Worm (Caenorhabditis elegans): Measurements from ENCODE around the gene T16D1.1.

T16D1.1 gene

ce11 chrII:5241560-5241959 is at the start of gene T16D1.1:
T16D1.1 (minus strand) TSS chrII:5241660.
- TF ChIP-seq ref-1 (GFP tag; conservative IDR thresholded peaks at IDR 0.05) (no peak), flt-1 (GFP tag; IDR thresholded peaks at IDR 0.05) (no peak), ztf-29 (GFP tag; IDR thresholded peaks at IDR 0.05) (no peak), med-1 (GFP tag; optimal IDR thresholded peaks at IDR 0.05; ENCODE audit: insufficient read depth) (no peak), ztf-23 (GFP tag; IDR thresholded peaks at IDR 0.05) (no peak), T22C8.4 (GFP tag; IDR thresholded peaks at IDR 0.05) (no peak), tab-1 (GFP tag; IDR thresholded peaks at IDR 0.05) (no peak), cog-1 (tag; optimal IDR thresholded peaks at IDR 0.05) (no peak), klf-2 (GFP tag; conservative IDR thresholded peaks at IDR 0.05) (no peak)

DNA sequence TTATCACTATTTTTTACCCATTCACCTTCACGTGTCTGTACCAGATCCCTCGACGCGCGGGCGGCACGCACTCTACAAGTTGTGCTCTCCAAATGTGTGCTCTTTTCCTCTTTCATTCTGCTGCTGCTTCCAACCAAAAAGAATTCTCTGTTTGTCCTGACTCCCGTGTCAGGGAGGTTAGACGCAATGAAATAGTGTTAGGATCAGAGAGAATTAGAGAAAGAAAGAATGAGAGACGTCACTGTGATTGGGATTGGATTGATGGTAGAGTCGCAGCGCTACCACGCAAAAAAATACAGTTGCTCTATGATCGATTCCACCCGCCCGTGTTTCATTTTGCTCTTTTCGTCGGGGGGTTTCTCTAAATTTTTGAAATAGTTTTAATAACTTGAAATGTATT is 49.6 kb upstream of the T16D1.1 start:
- TF ChIP-seq T22C8.4 (GFP tag; IDR thresholded peaks at IDR 0.05) (no peak), cog-1 (tag; optimal IDR thresholded peaks at IDR 0.05) (no peak), flt-1 (GFP tag; IDR thresholded peaks at IDR 0.05) (no peak), klf-2 (GFP tag; conservative IDR thresholded peaks at IDR 0.05) (no peak), ztf-29 (GFP tag; IDR thresholded peaks at IDR 0.05) (no peak), ref-1 (GFP tag; conservative IDR thresholded peaks at IDR 0.05) (no peak), tab-1 (GFP tag; IDR thresholded peaks at IDR 0.05) (no peak), ztf-23 (GFP tag; IDR thresholded peaks at IDR 0.05) (no peak)

DNA sequence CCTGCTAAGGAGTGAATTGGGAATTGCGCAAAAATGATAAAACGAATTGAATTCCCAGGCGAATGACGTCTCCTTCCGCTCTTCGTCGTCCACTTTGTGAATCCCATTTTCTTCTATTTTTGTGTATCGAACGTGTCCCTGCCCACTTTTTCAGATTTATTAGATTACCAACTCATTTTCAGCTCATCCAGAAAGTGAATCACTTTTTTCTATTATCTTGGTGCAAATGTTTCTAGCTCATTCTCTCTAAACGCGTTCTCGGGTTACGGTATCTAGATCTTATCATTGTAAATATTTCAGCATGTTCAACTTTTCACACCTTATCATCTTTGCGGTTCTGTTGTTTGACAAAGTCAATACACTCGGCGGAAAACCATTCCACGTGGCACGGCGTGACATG is 47.7 kb upstream of the T16D1.1 start, which contains the start of gene ZK622.5:
Gene ZK622.5 (plus strand): TSS at position 301 of the 400 bp plus-strand sequence.
- no peak for TF ChIP-seq ztf-29 (GFP tag; IDR thresholded peaks at IDR 0.05)
- no peak for TF ChIP-seq ref-1 (GFP tag; conservative IDR thresholded peaks at IDR 0.05)
- TF ChIP-seq med-1 (GFP tag; optimal IDR thresholded peaks at IDR 0.05; ENCODE audit: insufficient read depth), result no peak
- no peak for TF ChIP-seq tab-1 (GFP tag; IDR thresholded peaks at IDR 0.05)
- TF ChIP-seq cog-1 (tag; optimal IDR thresholded peaks at IDR 0.05), result no peak
- no peak for TF ChIP-seq flt-1 (GFP tag; IDR thresholded peaks at IDR 0.05)
- TF ChIP-seq klf-2 (GFP tag; conservative IDR thresholded peaks at IDR 0.05), result no peak
- no peak for TF ChIP-seq ztf-23 (GFP tag; IDR thresholded peaks at IDR 0.05)
- TF ChIP-seq T22C8.4 (GFP tag; IDR thresholded peaks at IDR 0.05), result no peak

DNA sequence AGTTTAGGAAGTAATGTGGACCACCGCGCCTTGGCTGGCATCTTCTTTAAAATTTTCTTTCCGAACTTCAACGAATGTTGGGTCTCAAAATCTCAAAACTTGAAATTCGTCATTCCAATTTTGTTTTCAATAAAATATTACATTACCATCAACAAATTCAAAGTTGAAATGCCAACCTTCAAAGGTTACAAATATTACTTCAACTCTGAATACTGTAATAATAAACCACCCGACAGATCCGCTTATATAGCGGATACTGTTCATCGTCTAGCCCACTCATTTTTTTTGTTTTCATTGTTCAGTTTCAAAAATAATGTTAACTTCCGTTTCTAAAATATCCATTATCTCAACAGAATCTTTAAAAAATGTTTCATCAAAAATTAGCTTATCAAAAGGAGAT is 43.6 kb upstream of the T16D1.1 start, which contains the start of gene gur-5:
Gene gur-5 (plus strand): TSS at position 301 of the 400 bp plus-strand sequence.
- no peak for TF ChIP-seq flt-1 (GFP tag; IDR thresholded peaks at IDR 0.05)
- no peak for TF ChIP-seq klf-2 (GFP tag; conservative IDR thresholded peaks at IDR 0.05)
- TF ChIP-seq ztf-23 (GFP tag; IDR thresholded peaks at IDR 0.05), result no peak
- no peak for TF ChIP-seq cog-1 (tag; optimal IDR thresholded peaks at IDR 0.05)
- TF ChIP-seq tab-1 (GFP tag; IDR thresholded peaks at IDR 0.05), result no peak
- TF ChIP-seq med-1 (GFP tag; optimal IDR thresholded peaks at IDR 0.05; ENCODE audit: insufficient read depth), result no peak
- no peak for TF ChIP-seq ref-1 (GFP tag; conservative IDR thresholded peaks at IDR 0.05)
- TF ChIP-seq ztf-29 (GFP tag; IDR thresholded peaks at IDR 0.05), result no peak
- no peak for TF ChIP-seq T22C8.4 (GFP tag; IDR thresholded peaks at IDR 0.05)

DNA sequence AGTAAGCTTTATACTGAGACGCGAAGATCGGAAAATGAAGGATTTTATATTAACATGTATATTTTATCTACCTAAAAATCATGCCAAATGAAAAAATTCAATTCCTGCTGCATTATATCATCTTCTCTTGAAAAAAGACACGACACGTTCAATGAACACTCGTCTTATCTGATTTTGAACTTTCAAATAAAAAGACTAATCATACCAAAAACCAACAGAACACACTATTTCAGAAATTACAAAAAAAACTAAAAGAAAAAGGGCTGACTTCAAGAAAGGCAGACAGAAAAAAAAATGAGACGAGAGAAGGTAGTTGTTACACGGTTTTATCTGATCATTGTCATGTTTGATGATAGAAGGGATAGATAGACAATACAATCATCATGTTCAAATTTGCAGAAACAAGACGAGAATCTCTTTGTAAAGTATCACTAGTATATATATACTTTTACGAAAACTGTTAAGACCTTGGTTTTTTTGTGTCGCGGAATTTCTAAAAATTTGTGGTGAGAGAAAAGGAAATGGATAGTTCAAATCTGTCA is 41.4 kb upstream of the T16D1.1 start:
- TF ChIP-seq ztf-23 (GFP tag; IDR thresholded peaks at IDR 0.05) (no peak), flt-1 (GFP tag; IDR thresholded peaks at IDR 0.05) (no peak), T22C8.4 (GFP tag; IDR thresholded peaks at IDR 0.05) (no peak), med-1 (GFP tag; optimal IDR thresholded peaks at IDR 0.05; ENCODE audit: insufficient read depth) (no peak), ztf-29 (GFP tag; IDR thresholded peaks at IDR 0.05) (no peak), cog-1 (tag; optimal IDR thresholded peaks at IDR 0.05) (no peak), klf-2 (GFP tag; conservative IDR thresholded peaks at IDR 0.05) (no peak), tab-1 (GFP tag; IDR thresholded peaks at IDR 0.05) (no peak), ref-1 (GFP tag; conservative IDR thresholded peaks at IDR 0.05) (no peak)

DNA sequence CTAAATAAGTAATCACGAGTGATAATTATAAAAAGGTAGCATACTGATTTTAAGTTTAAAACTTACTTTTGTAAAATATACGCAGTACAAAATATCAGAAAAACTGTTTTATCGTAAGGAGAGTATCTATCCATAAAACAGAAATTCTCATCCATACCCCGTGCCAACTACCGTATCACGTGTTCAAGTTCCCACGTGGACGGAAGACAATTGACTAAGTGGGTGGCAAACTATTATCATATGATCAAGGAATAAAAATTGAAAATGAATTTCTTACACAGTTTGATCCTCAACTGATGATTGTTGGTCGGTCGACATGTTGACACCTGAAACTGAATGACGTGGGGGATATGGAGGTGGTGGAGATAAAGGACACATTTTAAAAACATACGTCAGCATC is 40.7 kb upstream of the T16D1.1 start, which contains the start of gene pmt-1:
Gene pmt-1 (minus strand): TSS at position 332 of the 400 bp plus-strand sequence.
- TF ChIP-seq flt-1 (GFP tag; IDR thresholded peaks at IDR 0.05) (no peak), med-1 (GFP tag; optimal IDR thresholded peaks at IDR 0.05; ENCODE audit: insufficient read depth) (no peak), ztf-29 (GFP tag; IDR thresholded peaks at IDR 0.05) (no peak)

ce11 chrII:5281137-5281536 is 39.7 kb upstream of the T16D1.1 start:
- TF ChIP-seq ztf-23 (GFP tag; IDR thresholded peaks at IDR 0.05) (no peak), ztf-29 (GFP tag; IDR thresholded peaks at IDR 0.05) (no peak), T22C8.4 (GFP tag; IDR thresholded peaks at IDR 0.05) (no peak), tab-1 (GFP tag; IDR thresholded peaks at IDR 0.05) (no peak), flt-1 (GFP tag; IDR thresholded peaks at IDR 0.05) (no peak), ref-1 (GFP tag; conservative IDR thresholded peaks at IDR 0.05) (no peak), klf-2 (GFP tag; conservative IDR thresholded peaks at IDR 0.05) (no peak), cog-1 (tag; optimal IDR thresholded peaks at IDR 0.05) (no peak), med-1 (GFP tag; optimal IDR thresholded peaks at IDR 0.05; ENCODE audit: insufficient read depth) (no peak)

DNA sequence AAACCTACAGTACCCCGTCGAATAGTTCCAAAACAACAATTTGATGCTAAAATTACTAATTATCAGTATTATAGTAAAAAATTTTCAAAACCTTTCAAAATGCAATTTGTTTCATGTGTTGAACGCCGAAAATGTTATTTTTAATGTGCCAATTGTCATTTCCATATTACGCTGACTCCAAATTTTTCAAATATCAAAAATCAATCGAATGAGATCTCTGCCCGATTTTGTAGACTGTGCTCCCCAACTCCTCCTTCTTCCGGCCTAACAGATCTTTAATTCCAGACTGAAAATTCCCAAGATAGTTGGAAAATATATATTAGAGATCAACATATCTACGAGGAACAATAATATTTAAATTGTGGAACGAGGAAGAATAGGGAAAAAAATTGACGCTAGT is 36.3 kb upstream of the T16D1.1 start:
- TF ChIP-seq cog-1 (tag; optimal IDR thresholded peaks at IDR 0.05) (no peak), med-1 (GFP tag; optimal IDR thresholded peaks at IDR 0.05; ENCODE audit: insufficient read depth) (no peak), klf-2 (GFP tag; conservative IDR thresholded peaks at IDR 0.05) (no peak), ztf-29 (GFP tag; IDR thresholded peaks at IDR 0.05) (no peak), flt-1 (GFP tag; IDR thresholded peaks at IDR 0.05) (no peak), ref-1 (GFP tag; conservative IDR thresholded peaks at IDR 0.05) (no peak), tab-1 (GFP tag; IDR thresholded peaks at IDR 0.05) (no peak), T22C8.4 (GFP tag; IDR thresholded peaks at IDR 0.05) (no peak), ztf-23 (GFP tag; IDR thresholded peaks at IDR 0.05) (no peak)

DNA sequence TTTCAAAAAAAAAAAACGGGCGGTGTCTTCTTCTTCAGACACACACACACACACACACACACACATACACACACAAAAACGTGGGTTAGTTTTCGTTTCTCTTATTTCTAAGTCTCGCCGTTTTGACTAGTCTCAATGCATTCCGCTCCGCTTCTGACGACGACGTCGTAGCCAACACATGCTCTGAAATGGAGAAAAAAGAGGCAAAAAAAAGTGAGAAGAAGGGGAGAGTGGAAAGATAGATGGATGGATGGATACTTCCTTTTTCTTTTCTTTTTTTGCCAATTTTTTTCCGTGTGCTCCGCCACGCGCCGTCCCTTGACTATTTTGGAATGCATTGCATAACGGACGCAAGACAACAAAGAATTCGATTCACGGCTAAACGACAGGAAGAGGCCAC is 35.3 kb upstream of the T16D1.1 start:
- no peak for TF ChIP-seq ref-1 (GFP tag; conservative IDR thresholded peaks at IDR 0.05)
- TF ChIP-seq klf-2 (GFP tag; conservative IDR thresholded peaks at IDR 0.05), result no peak
- TF ChIP-seq med-1 (GFP tag; optimal IDR thresholded peaks at IDR 0.05; ENCODE audit: insufficient read depth), result no peak
- no peak for TF ChIP-seq tab-1 (GFP tag; IDR thresholded peaks at IDR 0.05)
- TF ChIP-seq cog-1 (tag; optimal IDR thresholded peaks at IDR 0.05), result no peak
- no peak for TF ChIP-seq T22C8.4 (GFP tag; IDR thresholded peaks at IDR 0.05)
- TF ChIP-seq ztf-29 (GFP tag; IDR thresholded peaks at IDR 0.05), result no peak
- no peak for TF ChIP-seq ztf-23 (GFP tag; IDR thresholded peaks at IDR 0.05)
- no peak for TF ChIP-seq flt-1 (GFP tag; IDR thresholded peaks at IDR 0.05)

Measured in whole organism, midembryonic.